Worm (Caenorhabditis elegans) whole organism, L2 larva: ENCODE data around the gene C05G5.3.
A peak's percentile ranks its signal among the peaks of the same experiment; 100 is the strongest.

Experiments
- C34F6.9 ChIP-seq: fragments of 150-350 bp; optimal IDR thresholded peaks from 2 replicates; lab custom pipeline; 2014; ENCODE audit warnings: missing biosample characterization, missing genetic modification characterization
- F13H6.1 ChIP-seq: sonication (generic microtip); optimal IDR thresholded peaks from 2 replicates; lab custom pipeline; 2016; ENCODE audit warnings: missing genetic modification characterization, missing compliant biosample characterization
- R02D3.7 ChIP-seq: fragments of 150-350 bp; optimal IDR thresholded peaks from 2 replicates; lab custom pipeline; 2014; ENCODE audit warnings: missing biosample characterization, missing genetic modification characterization
- ZK546.5 ChIP-seq: sonication (generic microtip); optimal IDR thresholded peaks from 2 replicates; lab custom pipeline; 2017; ENCODE audit warnings: missing biosample characterization, missing genetic modification characterization
- alr-1 ChIP-seq: fragments of 150-350 bp; optimal IDR thresholded peaks from 2 replicates; lab custom pipeline; 2014; ENCODE audit warnings: missing biosample characterization, missing genetic modification characterization
- aly-2 ChIP-seq: fragments of 150-350 bp; optimal IDR thresholded peaks from 2 replicates; lab custom pipeline; 2014; ENCODE audit warnings: missing biosample characterization, missing genetic modification characterization
- ama-1 ChIP-seq: fragments of 150-350 bp; optimal IDR thresholded peaks from 2 replicates; lab custom pipeline; 2018; ENCODE audit warnings: inconsistent platforms
- ceh-16 ChIP-seq: fragments of 150-350 bp; optimal IDR thresholded peaks from 2 replicates; lab custom pipeline; 2014; ENCODE audit warnings: missing biosample characterization, missing genetic modification characterization
- ceh-82 ChIP-seq: fragments of 150-350 bp; optimal IDR thresholded peaks from 2 replicates; lab custom pipeline; 2014; ENCODE audit warnings: missing biosample characterization, missing genetic modification characterization
- dmd-4 ChIP-seq: sonication (generic microtip); optimal IDR thresholded peaks from 2 replicates; lab custom pipeline; 2017; ENCODE audit warnings: missing biosample characterization, missing genetic modification characterization
- egl-27 ChIP-seq: sonication (generic microtip); optimal IDR thresholded peaks from 3 replicates; lab custom pipeline; 2017; ENCODE audit warnings: missing biosample characterization, missing genetic modification reagents, missing genetic modification characterization
- elt-1 ChIP-seq: fragments of 150-350 bp; optimal IDR thresholded peaks from 2 replicates; lab custom pipeline; 2014; ENCODE audit warnings: missing biosample characterization, missing genetic modification characterization
- elt-3 ChIP-seq: sonication (generic microtip); optimal IDR thresholded peaks from 2 replicates; lab custom pipeline; 2017; ENCODE audit warnings: missing biosample characterization, missing genetic modification characterization
- fos-1 ChIP-seq: fragments of 150-350 bp; optimal IDR thresholded peaks from 2 replicates; lab custom pipeline; 2014; ENCODE audit warnings: missing biosample characterization, missing genetic modification characterization
- gmeb-1 ChIP-seq: fragments of 150-350 bp; optimal IDR thresholded peaks from 2 replicates; lab custom pipeline; 2014; ENCODE audit warnings: missing biosample characterization, missing genetic modification characterization
- lin-11 ChIP-seq: fragments of 150-350 bp; sonication (generic microtip); optimal IDR thresholded peaks from 2 replicates; lab custom pipeline; 2014; ENCODE audit warnings: missing biosample characterization, missing genetic modification characterization, inconsistent platforms, mixed read lengths
- lin-39 ChIP-seq: fragments of 150-350 bp; optimal IDR thresholded peaks from 2 replicates; lab custom pipeline; 2014; ENCODE audit warnings: missing biosample characterization, missing genetic modification reagents, missing genetic modification characterization
- lsy-2 ChIP-seq, 2 experiments: fragments of 150-350 bp in 1 of 2; sonication (generic microtip) in 1 of 2; optimal IDR thresholded peaks; 2 replicates each; lab custom pipeline; 2014 to 2017; ENCODE audit warnings: missing biosample characterization in 2 of 2, missing genetic modification characterization in 2 of 2
- mbf-1 ChIP-seq: sonication (generic microtip); optimal IDR thresholded peaks from 2 replicates; lab custom pipeline; 2017; ENCODE audit warnings: missing biosample characterization, missing genetic modification characterization
- nhr-11 ChIP-seq: fragments of 150-350 bp; optimal IDR thresholded peaks from 2 replicates; lab custom pipeline; 2014; ENCODE audit warnings: missing biosample characterization, missing genetic modification characterization
- nhr-129 ChIP-seq: fragments of 150-350 bp; optimal IDR thresholded peaks from 2 replicates; lab custom pipeline; 2014; ENCODE audit warnings: missing biosample characterization, missing genetic modification characterization
- nhr-25 ChIP-seq: fragments of 150-350 bp; sonication (generic microtip); optimal IDR thresholded peaks from 3 replicates; lab custom pipeline; 2014; ENCODE audit warnings: missing biosample characterization, missing genetic modification characterization
- nhr-6 ChIP-seq: fragments of 150-350 bp; optimal IDR thresholded peaks from 2 replicates; lab custom pipeline; 2014; ENCODE audit warnings: missing biosample characterization, missing genetic modification characterization
- nhr-77 ChIP-seq: fragments of 150-350 bp; optimal IDR thresholded peaks from 2 replicates; lab custom pipeline; 2014; ENCODE audit warnings: missing biosample characterization, missing genetic modification characterization
- peb-1 ChIP-seq: fragments of 150-350 bp; optimal IDR thresholded peaks from 2 replicates; lab custom pipeline; 2014; ENCODE audit warnings: missing biosample characterization, missing genetic modification characterization
- sem-4 ChIP-seq: fragments of 150-350 bp; optimal IDR thresholded peaks from 2 replicates; lab custom pipeline; 2014; ENCODE audit warnings: missing biosample characterization, missing genetic modification reagents, missing genetic modification characterization
- skn-1 ChIP-seq: sonication (generic microtip); optimal IDR thresholded peaks from 2 replicates; lab custom pipeline; 2017; ENCODE audit warnings: missing biosample characterization, missing genetic modification characterization
- sma-9 ChIP-seq, 2 experiments: fragments of 150-350 bp in 1 of 2; sonication (generic microtip) in 1 of 2; optimal IDR thresholded peaks; 2 replicates each; lab custom pipeline; 2014 to 2016; ENCODE audit warnings: missing genetic modification characterization in 2 of 2, mild to moderate bottlenecking in 1 of 2, missing biosample characterization in 1 of 2, missing compliant biosample characterization in 1 of 2, missing genetic modification reagents in 1 of 2, moderate library complexity in 1 of 2
- snpc-4 ChIP-seq: fragments of 150-350 bp; optimal IDR thresholded peaks from 2 replicates; lab custom pipeline; 2014; ENCODE audit warnings: missing biosample characterization, missing genetic modification characterization
- unc-39 ChIP-seq: fragments of 150-350 bp; optimal IDR thresholded peaks from 2 replicates; lab custom pipeline; 2014; ENCODE audit warnings: missing biosample characterization, missing genetic modification characterization
- unc-55 ChIP-seq: fragments of 150-350 bp; sonication (generic microtip); optimal IDR thresholded peaks from 3 replicates; lab custom pipeline; 2014; ENCODE audit warnings: missing biosample characterization, missing genetic modification reagents, missing genetic modification characterization
- unc-62 ChIP-seq: fragments of 150-350 bp; optimal IDR thresholded peaks from 2 replicates; lab custom pipeline; 2014; ENCODE audit warnings: missing biosample characterization, missing genetic modification reagents, missing genetic modification characterization
- zag-1 ChIP-seq: fragments of 150-350 bp; optimal IDR thresholded peaks from 2 replicates; lab custom pipeline; 2014; ENCODE audit warnings: missing biosample characterization, missing genetic modification characterization
- ztf-11 ChIP-seq: sonication (generic microtip); optimal IDR thresholded peaks from 2 replicates; lab custom pipeline; 2017; ENCODE audit warnings: missing biosample characterization, missing genetic modification characterization
- ztf-4 ChIP-seq: fragments of 150-350 bp; optimal IDR thresholded peaks from 2 replicates; lab custom pipeline; 2014; ENCODE audit warnings: missing biosample characterization, missing genetic modification characterization

Gene C05G5.3

DNA sequence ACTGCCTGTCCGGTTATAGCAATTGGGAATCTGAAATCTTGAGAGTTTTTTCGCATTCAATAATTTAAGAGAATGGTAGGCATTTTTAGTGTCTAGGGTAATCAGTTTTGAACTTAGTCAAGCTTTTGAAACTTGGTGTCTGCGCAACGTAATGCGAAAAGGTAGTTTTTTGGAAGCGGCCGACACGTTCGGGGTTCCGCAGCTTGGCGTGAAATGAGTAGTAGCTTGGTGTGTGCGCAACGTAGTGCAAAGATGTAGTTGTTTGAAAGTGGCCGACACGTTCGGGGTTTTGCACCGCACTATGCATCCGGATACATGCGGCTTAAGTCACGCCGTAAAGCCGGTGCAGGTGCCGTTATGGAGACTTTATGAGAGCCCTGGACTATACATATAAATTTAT lies 15.6 kb downstream of the C05G5.3 start:
- TF ChIP-seq egl-27 (tag; lab: Kevin White, UChicago) (no peak), elt-3 (no peak), unc-62 (GFP tag; lab: Kevin White, UChicago) (no peak), mbf-1 (tag; lab: Kevin White, UChicago) (no peak), lin-39 (tag; lab: Kevin White, UChicago) (no peak), fos-1 (tag; lab: Kevin White, UChicago) (no peak), snpc-4 (tag; lab: Kevin White, UChicago) (peak; percentile 16), gmeb-1 (tag; lab: Kevin White, UChicago) (no peak)

DNA sequence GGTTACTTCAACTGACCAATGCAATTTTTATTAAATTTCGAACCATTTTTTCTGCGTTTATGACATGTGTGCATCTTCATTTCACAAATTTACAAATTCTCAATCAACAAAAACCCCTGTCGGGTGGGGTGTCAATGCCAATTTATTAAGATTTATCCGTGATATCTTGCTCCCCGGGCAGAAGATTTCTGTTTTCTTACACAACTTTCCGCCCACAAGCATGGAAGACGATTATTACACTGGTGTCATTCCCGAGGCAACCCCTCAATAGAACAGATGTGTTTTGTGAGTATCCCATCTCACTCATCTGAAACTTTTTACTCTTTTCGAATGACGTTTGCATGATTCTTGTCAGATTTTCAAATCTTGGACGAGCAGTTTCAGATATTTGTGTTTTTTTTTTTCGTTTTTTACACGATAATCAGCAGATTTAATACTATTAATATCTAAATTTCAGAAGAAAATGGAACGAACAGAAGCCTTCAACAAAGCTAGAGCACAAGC lies 19.9 kb downstream of the C05G5.3 start, which contains the start of gene F33C8.4:
F33C8.4 (plus strand) TSS at position 454 of the 504 bp plus-strand sequence.
- TF ChIP-seq F13H6.1: peak; percentile 47
- no peak for TF ChIP-seq alr-1 (tag; lab: Kevin White, UChicago)
- no peak for TF ChIP-seq unc-55 (GFP tag; lab: Kevin White, UChicago)
- no peak for TF ChIP-seq dmd-4 (tag; lab: Kevin White, UChicago)
- peak; percentile 44 for TF ChIP-seq sma-9 (GFP tag; optimal IDR thresholded peaks at IDR 0.05; lab: Kevin White, UChicago)
- no peak for TF ChIP-seq sma-9 (tag; optimal IDR thresholded peaks at IDR 0.05; lab: Kevin White, UChicago)
- TF ChIP-seq C34F6.9: no peak
- no peak for TF ChIP-seq peb-1
- no peak for TF ChIP-seq elt-1
- TF ChIP-seq unc-39 (tag; lab: Kevin White, UChicago): no peak
- TF ChIP-seq lsy-2 (tag; optimal IDR thresholded peaks at IDR 0.05; lab: Kevin White, UChicago): no peak
- TF ChIP-seq nhr-6 (tag; lab: Kevin White, UChicago): no peak
- no peak for TF ChIP-seq ceh-16
- no peak for TF ChIP-seq ztf-4 (tag; lab: Kevin White, UChicago)
- TF ChIP-seq fos-1 (tag; lab: Kevin White, UChicago): no peak
- TF ChIP-seq ZK546.5 (tag; lab: Kevin White, UChicago): no peak
- peak; percentile 0 for TF ChIP-seq nhr-129 (tag; lab: Kevin White, UChicago)
- TF ChIP-seq, all 48 proteins: peak for 3

DNA sequence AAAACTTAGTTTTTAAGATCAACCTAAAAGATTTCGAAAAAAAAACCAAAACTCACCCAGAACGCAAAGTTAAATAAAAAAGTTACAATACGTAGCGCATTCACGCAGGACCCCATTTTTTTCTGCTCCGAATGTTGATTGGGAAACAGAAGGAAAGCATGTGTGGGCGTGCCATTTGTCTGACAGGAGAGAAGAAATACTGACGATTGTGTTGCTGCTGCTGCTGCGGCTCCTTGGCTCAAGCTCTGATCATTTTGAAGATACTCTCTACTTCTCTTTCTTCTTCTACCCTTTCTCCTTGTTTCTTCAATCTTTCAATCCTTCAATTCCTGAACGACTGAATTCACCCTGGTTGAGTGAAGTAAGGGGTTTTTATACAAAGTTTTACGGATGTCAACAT lies 22.5 kb downstream of the C05G5.3 start, which contains the start of gene tsp-8:
tsp-8 (minus strand) TSS at position 185 of the 400 bp plus-strand sequence.
- TF ChIP-seq skn-1 (tag; lab: Kevin White, UChicago) (no peak), nhr-129 (tag; lab: Kevin White, UChicago) (peak; percentile 20)

DNA sequence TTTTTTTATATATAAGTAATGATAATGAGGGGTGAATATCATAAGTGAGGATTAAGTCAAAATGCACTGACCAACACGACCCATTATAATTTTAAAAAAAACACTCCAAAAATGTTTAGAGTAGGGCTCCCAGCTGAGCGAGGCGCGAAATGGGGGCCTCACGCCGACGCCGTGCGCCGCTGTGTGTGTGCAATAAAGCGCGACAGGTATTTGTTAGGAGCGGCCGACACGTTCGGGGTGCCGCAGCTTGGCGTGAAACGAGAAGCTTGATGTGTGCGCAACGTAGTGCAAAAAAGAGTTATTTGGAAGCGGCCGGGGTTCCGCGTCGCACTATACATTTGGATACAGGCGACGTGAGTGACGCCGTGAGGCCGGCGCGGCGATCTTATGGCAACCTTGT lies 26.9 kb downstream of the C05G5.3 start:
- no peak for TF ChIP-seq ztf-11 (tag; lab: Kevin White, UChicago)
- no peak for TF ChIP-seq R02D3.7 (tag; lab: Kevin White, UChicago)
- TF ChIP-seq mbf-1 (tag; lab: Kevin White, UChicago): no peak
- TF ChIP-seq sem-4 (tag; lab: Kevin White, UChicago): no peak
- TF ChIP-seq unc-39 (tag; lab: Kevin White, UChicago): no peak
- no peak for TF ChIP-seq nhr-6 (tag; lab: Kevin White, UChicago)
- no peak for TF ChIP-seq C34F6.9
- TF ChIP-seq unc-55 (GFP tag; lab: Kevin White, UChicago): no peak
- no peak for TF ChIP-seq lin-39 (tag; lab: Kevin White, UChicago)
- TF ChIP-seq lin-11: no peak
- no peak for TF ChIP-seq alr-1 (tag; lab: Kevin White, UChicago)
- TF ChIP-seq fos-1 (tag; lab: Kevin White, UChicago): no peak
- TF ChIP-seq nhr-77: no peak
- no peak for TF ChIP-seq ama-1
- TF ChIP-seq zag-1 (tag; lab: Kevin White, UChicago): no peak
- no peak for TF ChIP-seq nhr-129 (tag; lab: Kevin White, UChicago)
- TF ChIP-seq elt-3: no peak
- TF ChIP-seq ceh-82 (tag; lab: Kevin White, UChicago): no peak

DNA sequence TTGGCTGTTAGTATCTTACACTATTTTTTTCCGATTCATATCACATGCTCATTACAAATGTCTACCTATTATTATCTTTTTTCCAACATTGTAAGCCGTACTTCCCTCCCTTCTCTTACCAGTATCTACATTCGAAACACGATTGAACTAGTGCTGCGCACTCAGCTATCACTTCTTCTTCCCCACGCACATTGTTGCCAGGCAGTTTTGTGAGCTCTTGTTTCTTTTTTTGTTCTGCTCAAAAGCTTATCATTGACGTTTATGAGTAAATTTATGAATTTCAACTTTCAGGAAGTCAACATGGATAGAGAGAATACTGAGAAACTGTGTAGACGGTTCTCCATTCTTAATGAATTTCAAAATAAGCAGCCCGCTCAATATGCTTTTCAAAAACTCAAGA lies 30.7 kb downstream of the C05G5.3 start, which contains the start of gene F33C8.2:
F33C8.2 (plus strand) TSS at position 301 of the 400 bp plus-strand sequence.
- no peak for TF ChIP-seq lin-11

DNA sequence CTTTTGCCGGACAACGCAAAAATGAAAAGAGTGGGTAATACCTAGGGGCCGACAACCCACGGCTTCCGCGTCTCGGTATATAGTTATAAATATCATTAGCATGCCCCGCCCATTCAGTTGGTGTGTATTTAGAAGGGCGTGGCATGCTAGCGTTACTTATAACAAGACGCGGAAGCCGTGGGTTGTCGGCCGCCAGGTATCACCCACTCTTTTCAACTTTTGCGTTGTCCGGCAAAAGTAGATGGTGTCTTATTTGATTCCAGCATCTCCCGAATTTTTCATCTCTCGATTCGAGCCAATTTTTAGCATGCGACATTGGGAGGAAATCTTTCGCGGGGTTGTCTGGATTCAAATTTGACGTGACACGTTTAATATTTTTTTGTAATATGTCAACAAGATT lies 34.0 kb downstream of the C05G5.3 start:
- TF ChIP-seq skn-1 (tag; lab: Kevin White, UChicago): no peak
- no peak for TF ChIP-seq snpc-4 (tag; lab: Kevin White, UChicago)
- TF ChIP-seq C34F6.9: no peak
- no peak for TF ChIP-seq nhr-11 (tag; lab: Kevin White, UChicago)
- TF ChIP-seq ceh-16: no peak
- no peak for TF ChIP-seq unc-39 (tag; lab: Kevin White, UChicago)
- no peak for TF ChIP-seq lin-39 (tag; lab: Kevin White, UChicago)
- TF ChIP-seq nhr-25 (tag; lab: Kevin White, UChicago): no peak
- TF ChIP-seq ZK546.5 (tag; lab: Kevin White, UChicago): no peak
- no peak for TF ChIP-seq aly-2
- no peak for TF ChIP-seq lsy-2 (tag; optimal IDR thresholded peaks at IDR 0.05; lab: Kevin White, UChicago)
